Worm (Caenorhabditis elegans): ENCODE results near the gene ZC190.5.
"Not testable (repeated sequence)": the region's sequence is repeated elsewhere in the genome, so short reads cannot be mapped to it uniquely, and the experiment has no call there.

- TF ChIP-seq lsy-2 (tag; optimal IDR thresholded peaks at IDR 0.05); blmp-1 (tag; optimal IDR thresholded peaks at IDR 0.05; ENCODE audit: insufficient read depth); egl-27 (tag; optimal IDR thresholded peaks at IDR 0.05); skn-1 (tag; optimal IDR thresholded peaks at IDR 0.05); nhr-25 (tag; optimal IDR thresholded peaks at IDR 0.05); ZK546.5 (tag; optimal IDR thresholded peaks at IDR 0.05); ama-1 (optimal IDR thresholded peaks at IDR 0.05): not testable (repeated sequence)
These were observed 22.8 kb upstream of the ZC190.5 start, which contains the start of gene ZC190.10 for ce11 chrV:8696218-8696617.

Data from whole organism, L2 larva.